Fruit fly (Drosophila melanogaster) whole organism: ENCODE data around the gene Pglym87.

Source experiments
- CG8478 ChIP-seq: fragments of >200 bp; optimal IDR thresholded peaks from 2 replicates; lab custom pipeline; 2018; ENCODE audit warnings: inconsistent platforms
- EcR ChIP-seq, 2 experiments: fragments of >200 bp; optimal IDR thresholded peaks; 2 replicates each; lab custom pipeline; 2017; ENCODE audit warnings: missing biosample characterization in 2 of 2, missing genetic modification characterization in 2 of 2, missing genetic modification reagents in 2 of 2
- usp ChIP-seq: fragments of >200 bp; optimal IDR thresholded peaks from 2 replicates; lab custom pipeline; 2017; ENCODE audit warnings: missing biosample characterization, missing genetic modification characterization, mixed read lengths

- no peak for TF ChIP-seq CG8478 (lab: Kevin White, UChicago)
- no peak for TF ChIP-seq EcR (GFP tag; optimal IDR thresholded peaks at IDR 0.05; lab: Kevin White, UChicago)
- no peak for TF ChIP-seq usp
Measured at dm6 chr3R:12252457-12253065, 20.0 kb upstream of the Pglym87 start.
